Worm (Caenorhabditis elegans) whole organism, young adult: ENCODE results near the gene exh-1.

ENCODE experiments used
- F22D6.2 ChIP-seq: sonication (generic microtip); optimal IDR thresholded peaks from 2 replicates; lab custom pipeline; 2016; ENCODE audit warnings: mild to moderate bottlenecking, missing genetic modification characterization, missing compliant biosample characterization
- F55B11.4 ChIP-seq: sonication (generic microtip); optimal IDR thresholded peaks from 2 replicates; lab custom pipeline; 2016; ENCODE audit warnings: missing compliant biosample characterization, missing genetic modification characterization, borderline replicate concordance; ENCODE audit not compliant: insufficient read depth
- ceh-91 ChIP-seq: fragments of 200-800 bp; sonication (Bioruptor generic); IDR thresholded peaks from 2 replicates; pipeline ENCODE4 v1.3.6; 2022; ENCODE audit warnings: missing genetic modification reagents, missing genetic modification characterization, missing compliant biosample characterization
- chd-7 ChIP-seq: sonication (generic microtip); optimal IDR thresholded peaks from 2 replicates; lab custom pipeline; 2016; ENCODE audit warnings: mild to moderate bottlenecking, missing genetic modification characterization, moderate library complexity, missing compliant biosample characterization
- efl-1 ChIP-seq: fragments of 150-350 bp; optimal IDR thresholded peaks from 2 replicates; lab custom pipeline; 2014; ENCODE audit warnings: missing biosample characterization, missing genetic modification reagents, missing genetic modification characterization
- lin-35 ChIP-seq, 3 experiments: fragments of 150-350 bp in 2 of 3; sonication (generic microtip) in 1 of 3; optimal IDR thresholded peaks; 2 replicates each; lab custom pipeline; 2014 to 2018; ENCODE audit warnings: missing biosample characterization in 3 of 3, missing genetic modification characterization in 3 of 3, missing genetic modification reagents in 3 of 3
- madf-10 ChIP-seq: sonication (generic microtip); optimal IDR thresholded peaks from 2 replicates; lab custom pipeline; 2016; ENCODE audit warnings: mild to moderate bottlenecking, missing genetic modification characterization, missing compliant biosample characterization
- madf-8 ChIP-seq: fragments of 200-800 bp; sonication (Bioruptor generic); conservative IDR thresholded peaks from 2 replicates; pipeline ENCODE4 v1.3.6; 2022; ENCODE audit warnings: missing genetic modification reagents, missing genetic modification characterization, missing compliant biosample characterization
- rcor-1 ChIP-seq: fragments of 200-800 bp; sonication (Bioruptor generic); IDR thresholded peaks from 2 replicates; pipeline ENCODE4 v1.3.6; 2022; ENCODE audit warnings: missing genetic modification reagents, missing genetic modification characterization, missing compliant biosample characterization
- snpc-1.1 ChIP-seq: sonication (generic microtip); optimal IDR thresholded peaks from 2 replicates; lab custom pipeline; 2017; ENCODE audit warnings: missing genetic modification characterization, mild to moderate bottlenecking, missing compliant biosample characterization, antibody characterized with exemption, moderate library complexity, missing genotype, missing genetic modification reagents; ENCODE audit not compliant: insufficient read depth
- tbp1 ChIP-seq: fragments of 200-800 bp; sonication (Bioruptor generic); optimal IDR thresholded peaks from 2 replicates; lab custom pipeline; 2018; ENCODE audit warnings: mild to moderate bottlenecking, missing genetic modification characterization, missing compliant biosample characterization
- xnd-1 ChIP-seq: sonication (generic microtip); optimal IDR thresholded peaks from 2 replicates; lab custom pipeline; 2016; ENCODE audit warnings: missing genotype, missing genetic modification reagents, missing genetic modification characterization, missing compliant biosample characterization
- ztf-22 ChIP-seq: fragments of 200-800 bp; sonication (Bioruptor generic); optimal IDR thresholded peaks from 2 replicates; lab custom pipeline; 2018; ENCODE audit warnings: mild to moderate bottlenecking, missing genetic modification characterization, moderate library complexity, missing compliant biosample characterization

The exh-1 gene

DNA sequence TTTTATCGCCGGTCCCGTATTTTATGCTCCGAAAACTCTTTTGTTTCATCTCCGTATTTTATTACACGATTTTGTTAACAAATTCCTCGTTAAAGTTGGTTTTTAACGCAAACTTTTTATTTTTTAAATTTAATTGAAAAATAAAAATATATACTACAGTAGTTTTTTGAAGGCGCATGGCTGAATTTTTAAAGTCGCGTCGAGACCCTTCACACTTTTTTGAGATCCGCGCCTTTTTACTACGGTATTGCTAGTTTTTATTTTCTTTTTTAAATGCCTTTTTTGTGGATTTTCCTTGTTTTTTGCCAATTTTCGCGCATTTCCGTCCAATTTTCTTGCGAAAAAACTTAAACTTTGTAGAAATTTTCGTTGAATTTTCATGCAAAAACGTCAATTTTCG is 47.5 kb downstream of the exh-1 start (continued):
- TF ChIP-seq madf-8 (peak; percentile 91), F55B11.4 (tag; lab: Kevin White, UChicago) (no peak), ceh-91 (peak; percentile 68; the same call in 1 of the 2 replicates), rcor-1 (no peak), tbp1 (peak; percentile 26), efl-1 (GFP tag; lab: Kevin White, UChicago) (peak; percentile 31), lin-35 (GFP tag; optimal IDR thresholded peaks at IDR 0.05; lab: Kevin White, UChicago) (peak in 1 of 3 experiments; percentile 33), xnd-1 (peak; percentile 98), ztf-22 (GFP tag; lab: Kevin White, UChicago) (no peak), snpc-1.1 (tag; lab: Kevin White, UChicago) (peak; percentile 53), F22D6.2 (tag; lab: Kevin White, UChicago) (no peak), chd-7 (tag; lab: Kevin White, UChicago) (no peak), madf-10 (tag; lab: Kevin White, UChicago) (no peak)
